Fruit fly (Drosophila melanogaster): ENCODE results near the gene Creld.

- TF ChIP-seq CTCF (optimal IDR thresholded peaks at IDR 0.05): no peak
- TF ChIP-seq CG8478 (optimal IDR thresholded peaks at IDR 0.05): no peak
Observed at dm6 chr2L:136131-136426, 33.9 kb downstream of the Creld start.
